Fruit fly (Drosophila melanogaster) whole organism, pupa: ENCODE data around the gene CG10301.

ENCODE experiments used
- CG12605 ChIP-seq: fragments of 200-800 bp; sonication (Bioruptor generic); IDR thresholded peaks from 2 replicates; pipeline ENCODE4 v1.3.6; 2022; ENCODE audit warnings: missing biosample characterization, missing genetic modification characterization
- CG13204 ChIP-seq: fragments of 200-800 bp; sonication (Bioruptor generic); optimal IDR thresholded peaks from 2 replicates; lab custom pipeline; 2018; ENCODE audit warnings: missing biosample characterization, mild to moderate bottlenecking, missing genetic modification characterization, moderate library complexity
- CG34367 ChIP-seq: fragments of 200-800 bp; sonication (Bioruptor generic); optimal IDR thresholded peaks from 2 replicates; lab custom pipeline; 2018; ENCODE audit warnings: missing biosample characterization, mild to moderate bottlenecking, missing genetic modification characterization
- CG4496 ChIP-seq: fragments of 200-800 bp; sonication (Bioruptor generic); IDR thresholded peaks from 3 replicates; pipeline ENCODE4 v1.3.6; 2022; ENCODE audit warnings: missing biosample characterization, missing genetic modification characterization
- CG9948 ChIP-seq: fragments of 200-800 bp; sonication (Bioruptor generic); optimal IDR thresholded peaks from 2 replicates; lab custom pipeline; 2018; ENCODE audit warnings: missing biosample characterization, mild to moderate bottlenecking, missing genetic modification characterization, moderate library complexity
- EcR ChIP-seq: fragments of 200-800 bp; sonication (Bioruptor generic); optimal IDR thresholded peaks from 3 replicates; lab custom pipeline; 2019; ENCODE audit warnings: missing biosample characterization, missing genetic modification characterization, mild to moderate bottlenecking, moderate library complexity, missing genetic modification reagents
- Pif1A ChIP-seq: fragments of 200-800 bp; sonication (Bioruptor generic); optimal IDR thresholded peaks from 3 replicates; lab custom pipeline; 2016; ENCODE audit warnings: missing biosample characterization, missing genetic modification characterization
- Snoo ChIP-seq: fragments of 200-800 bp; sonication (Bioruptor generic); optimal IDR thresholded peaks from 3 replicates; lab custom pipeline; 2017; ENCODE audit warnings: missing biosample characterization, mild to moderate bottlenecking, missing genetic modification characterization, inconsistent platforms
- fd96Ca ChIP-seq: fragments of 200-800 bp; sonication (Bioruptor generic); IDR thresholded peaks from 3 replicates; pipeline ENCODE4 v1.3.6; 2022; ENCODE audit warnings: missing biosample characterization, missing genetic modification characterization
- gl ChIP-seq: fragments of 200-800 bp; sonication (Bioruptor generic); optimal IDR thresholded peaks from 2 replicates; lab custom pipeline; 2018; ENCODE audit warnings: missing biosample characterization, mild to moderate bottlenecking, missing genetic modification characterization

dm6 chr3R:23694579-23695033, 15.4 kb upstream of the CG10301 start, which contains the start of gene CG10254:
- no peak for TF ChIP-seq Pif1A (GFP tag; lab: Kevin White, UChicago)
- TF ChIP-seq fd96Ca, result no peak
- no peak for TF ChIP-seq EcR (GFP tag; lab: Kevin White, UChicago)
- TF ChIP-seq Snoo (tag; lab: Kevin White, UChicago), result no peak
- no peak for TF ChIP-seq CG4496
- no peak for TF ChIP-seq CG9948 (tag; lab: Kevin White, UChicago)
- TF ChIP-seq CG12605 (GFP tag; lab: Robert Waterston, UW), result no peak
- TF ChIP-seq CG13204 (GFP tag; lab: Kevin White, UChicago), result no peak
- TF ChIP-seq CG34367 (tag; lab: Kevin White, UChicago), result no peak
- no peak for TF ChIP-seq gl (tag; lab: Kevin White, UChicago)
